Fruit fly (Drosophila melanogaster): ENCODE data around the gene CG9705.

CG9705 gene

DNA sequence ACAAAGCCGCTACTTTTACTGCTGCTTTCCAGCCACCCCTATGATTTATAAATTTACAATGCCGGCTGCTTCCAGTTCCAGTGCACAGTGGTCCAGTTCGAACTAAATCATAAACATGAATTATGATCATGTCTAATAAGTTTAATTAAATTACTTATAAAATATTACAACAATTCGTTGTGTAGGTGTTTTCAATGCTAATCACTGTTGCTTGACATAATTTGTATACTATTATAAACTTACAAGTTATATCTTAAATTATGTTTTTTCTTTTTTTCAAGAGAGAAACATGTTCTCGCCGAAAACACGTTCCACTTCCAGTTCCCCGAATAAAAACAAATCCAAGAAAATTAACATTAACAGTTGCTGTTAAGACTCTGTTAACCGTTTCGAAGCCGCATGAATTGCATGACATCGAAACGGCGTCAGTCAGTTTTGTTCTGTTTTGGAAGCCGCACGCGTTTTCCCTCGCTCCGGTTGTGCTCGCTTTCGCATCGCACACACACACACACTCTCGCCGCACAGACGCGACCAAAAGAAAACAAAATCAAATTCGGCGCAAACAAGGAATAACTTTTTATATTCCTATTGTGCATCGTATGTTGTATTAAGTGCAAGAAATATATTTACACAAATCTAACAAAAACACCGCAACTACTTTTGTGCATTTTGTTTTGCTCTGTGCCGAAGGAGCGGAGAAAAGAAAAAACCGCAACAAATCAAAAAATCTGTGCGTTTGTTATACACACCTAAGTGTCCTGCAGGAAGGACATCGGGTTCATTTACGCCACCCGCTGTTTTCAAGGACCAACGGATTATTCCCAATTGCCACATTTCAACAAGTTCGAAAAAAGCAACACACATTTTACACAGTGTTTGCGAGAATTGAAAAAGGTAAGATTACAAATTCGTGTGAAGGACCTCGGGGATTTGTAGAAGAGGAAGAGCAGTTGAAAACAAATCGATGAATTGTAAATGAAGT is 14.0 kb upstream of the CG9705 start, which contains the start of gene Nrt (continued):
- TF ChIP-seq emc (GFP tag; optimal IDR thresholded peaks at IDR 0.05) (no peak), Rx (GFP tag; IDR thresholded peaks at IDR 0.05) (no peak), Tbp (GFP tag; optimal IDR thresholded peaks at IDR 0.05) (no peak), CG17829 (tag; optimal IDR thresholded peaks at IDR 0.05) (peak; percentile 67), CG33213 (GFP tag; optimal IDR thresholded peaks at IDR 0.05) (no peak), Hr51 (GFP tag; optimal IDR thresholded peaks at IDR 0.05) (peak in 1 of 2 experiments; percentile 84), Dfd (GFP tag; optimal IDR thresholded peaks at IDR 0.05) (no peak), lab (GFP tag; optimal IDR thresholded peaks at IDR 0.05) (peak; percentile 80), CG12942 (GFP tag; optimal IDR thresholded peaks at IDR 0.05) (peak; percentile 9), jigr1 (GFP tag; IDR thresholded peaks at IDR 0.05) (no peak), al (GFP tag; IDR thresholded peaks at IDR 0.05) (no peak), CG9215 (GFP tag; IDR thresholded peaks at IDR 0.05) (0 out of 2 replicates have a peak, but pooled peaks have one; percentile 34), otp (GFP tag; IDR thresholded peaks at IDR 0.05) (no peak), sna (GFP tag; IDR thresholded peaks at IDR 0.05; ENCODE audit: partially characterized antibody) (peak; percentile 20; the same call in 1 of the 2 replicates), NK7.1 (GFP tag; optimal IDR thresholded peaks at IDR 0.05) (peak; percentile 7), CG15514 (GFP tag; optimal IDR thresholded peaks at IDR 0.05) (peak; percentile 7), CG3726 (GFP tag; IDR thresholded peaks at IDR 0.05) (0 out of 3 replicates have a peak, but pooled peaks have one; percentile 9), CG11247 (GFP tag; IDR thresholded peaks at IDR 0.05) (no peak), nmo (GFP tag; optimal IDR thresholded peaks at IDR 0.05) (peak; percentile 37), nerfin-2 (GFP tag; IDR thresholded peaks at IDR 0.05; ENCODE audit: partially characterized antibody) (0 out of 2 replicates have a peak, but pooled peaks have one; percentile 40), cad (GFP tag; optimal IDR thresholded peaks at IDR 0.05) (no peak), CG14441 (GFP tag; IDR thresholded peaks at IDR 0.05) (0 out of 2 replicates have a peak, but pooled peaks have one; percentile 12), MBD-R2 (GFP tag; IDR thresholded peaks at IDR 0.05) (peak; percentile 26; the same call in 1 of the 2 replicates), Fer2 (tag; optimal IDR thresholded peaks at IDR 0.05) (peak; percentile 28), CG13296 (GFP tag; optimal IDR thresholded peaks at IDR 0.05) (peak; percentile 71), CG5245 (GFP tag; optimal IDR thresholded peaks at IDR 0.05) (no peak), HmgD (GFP tag; optimal IDR thresholded peaks at IDR 0.05) (no peak), CG8290 (GFP tag; optimal IDR thresholded peaks at IDR 0.05) (peak; percentile 41), CG8290 (tag; optimal IDR thresholded peaks at IDR 0.05) (peak; percentile 2 to 56), wek (GFP tag; optimal IDR thresholded peaks at IDR 0.05) (no peak), CG18011 (GFP tag; optimal IDR thresholded peaks at IDR 0.05) (peak; percentile 80), tio (GFP tag; optimal IDR thresholded peaks at IDR 0.05) (no peak), Xbp1 (GFP tag; optimal IDR thresholded peaks at IDR 0.05) (peak; percentile 38), ERR (GFP tag; optimal IDR thresholded peaks at IDR 0.05) (no peak), CG2889 (GFP tag; IDR thresholded peaks at IDR 0.05) (no peak), sisA (GFP tag; IDR thresholded peaks at IDR 0.05) (peak; percentile 14; the same call in 1 of the 2 replicates), CG30020 (tag; optimal IDR thresholded peaks at IDR 0.05) (peak; percentile 49), peb (GFP tag; IDR thresholded peaks at IDR 0.05) (no peak), Lim3 (GFP tag; IDR thresholded peaks at IDR 0.05) (no peak), CG13894 (tag; optimal IDR thresholded peaks at IDR 0.05) (peak; percentile 28), fd102C (GFP tag; optimal IDR thresholded peaks at IDR 0.05) (no peak), CoRest (tag; optimal IDR thresholded peaks at IDR 0.05) (peak; percentile 69), schlank (tag; optimal IDR thresholded peaks at IDR 0.05) (no peak), Bdp1 (GFP tag; optimal IDR thresholded peaks at IDR 0.05) (no peak), crol (GFP tag; IDR thresholded peaks at IDR 0.05) (no peak), CG9727 (GFP tag; optimal IDR thresholded peaks at IDR 0.05) (peak; percentile 66), org-1 (GFP tag; optimal IDR thresholded peaks at IDR 0.05) (peak; percentile 42), toy (GFP tag; IDR thresholded peaks at IDR 0.05) (no peak), ssp (GFP tag; IDR thresholded peaks at IDR 0.05) (no peak)

Data from whole organism, embryonic.